Fruit fly (Drosophila melanogaster) whole organism, embryonic: Measurements from ENCODE around the gene mRpS7.

Experiments
- CG10431 ChIP-seq: fragments of 200-800 bp; sonication (Bioruptor generic); optimal IDR thresholded peaks from 3 replicates; lab custom pipeline; 2018; ENCODE audit warnings: missing biosample characterization, mild to moderate bottlenecking, missing genetic modification characterization
- CG10565 ChIP-seq: fragments of 200-800 bp; sonication (Bioruptor generic); optimal IDR thresholded peaks from 3 replicates; lab custom pipeline; 2016; ENCODE audit warnings: missing biosample characterization, mild to moderate bottlenecking, missing genetic modification characterization
- CG10959 ChIP-seq: fragments of 200-800 bp; sonication (Bioruptor generic); IDR thresholded peaks from 2 replicates; pipeline ENCODE4 v1.3.6; 2022; ENCODE audit warnings: missing biosample characterization, missing genetic modification characterization
- CG13894 ChIP-seq: fragments of 200-800 bp; sonication (Bioruptor generic); optimal IDR thresholded peaks from 3 replicates; lab custom pipeline; 2018; ENCODE audit warnings: missing biosample characterization, mild to moderate bottlenecking, missing genetic modification characterization, moderate library complexity
- CG14965 ChIP-seq: fragments of 200-800 bp; sonication (Bioruptor generic); optimal IDR thresholded peaks from 2 replicates; lab custom pipeline; 2016; ENCODE audit warnings: missing biosample characterization, missing genetic modification characterization, borderline replicate concordance
- CG1602 ChIP-seq: fragments of 200-800 bp; sonication (Bioruptor generic); optimal IDR thresholded peaks from 3 replicates; lab custom pipeline; 2016; ENCODE audit warnings: missing biosample characterization, missing genetic modification characterization
- CG17186 ChIP-seq: fragments of 200-800 bp; sonication (Bioruptor generic); optimal IDR thresholded peaks from 3 replicates; lab custom pipeline; 2017; ENCODE audit warnings: missing biosample characterization, missing genetic modification reagents, missing genetic modification characterization
- CG17912 ChIP-seq: fragments of 200-800 bp; sonication (Bioruptor generic); optimal IDR thresholded peaks from 2 replicates; lab custom pipeline; 2018; ENCODE audit warnings: missing biosample characterization, mild to moderate bottlenecking, missing genetic modification characterization
- CG18262 ChIP-seq: fragments of 200-800 bp; optimal IDR thresholded peaks from 3 replicates; lab custom pipeline; 2019; ENCODE audit warnings: missing biosample characterization, mild to moderate bottlenecking, missing genetic modification characterization, moderate library complexity
- CG2120 ChIP-seq: fragments of 200-800 bp; sonication (Bioruptor generic); optimal IDR thresholded peaks from 3 replicates; lab custom pipeline; 2016; ENCODE audit warnings: missing biosample characterization, missing genetic modification characterization
- CG31388 ChIP-seq: fragments of 200-800 bp; sonication (Bioruptor generic); optimal IDR thresholded peaks from 2 replicates; lab custom pipeline; 2016; ENCODE audit warnings: missing biosample characterization, missing genetic modification characterization
- CG33213 ChIP-seq: fragments of 200-800 bp; sonication (Bioruptor generic); optimal IDR thresholded peaks from 3 replicates; lab custom pipeline; 2016; ENCODE audit warnings: missing biosample characterization, missing genetic modification characterization
- CG4707 ChIP-seq: fragments of 200-800 bp; sonication (Bioruptor generic); optimal IDR thresholded peaks from 2 replicates; lab custom pipeline; 2018; ENCODE audit warnings: missing biosample characterization, mild to moderate bottlenecking, missing genetic modification characterization, moderate library complexity
- CG4730 ChIP-seq: fragments of 200-800 bp; sonication (Bioruptor generic); IDR thresholded peaks from 2 replicates; pipeline ENCODE4 v1.3.6; 2022; ENCODE audit warnings: missing biosample characterization, missing genetic modification characterization
- CG5180 ChIP-seq: fragments of 200-800 bp; sonication (Bioruptor generic); optimal IDR thresholded peaks from 3 replicates; lab custom pipeline; 2017; ENCODE audit warnings: missing biosample characterization, missing genetic modification characterization, mild to moderate bottlenecking, moderate library complexity, missing genetic modification reagents
- CG5953 ChIP-seq: fragments of 200-800 bp; sonication (Bioruptor generic); IDR thresholded peaks from 2 replicates; pipeline ENCODE4 v1.3.6; 2022; ENCODE audit warnings: missing biosample characterization, missing genetic modification characterization
- CG6654 ChIP-seq: fragments of 200-800 bp; sonication (Bioruptor generic); optimal IDR thresholded peaks from 2 replicates; lab custom pipeline; 2017; ENCODE audit warnings: missing biosample characterization, mild to moderate bottlenecking, missing genetic modification characterization
- CG7928 ChIP-seq: fragments of 200-800 bp; sonication (Bioruptor generic); optimal IDR thresholded peaks from 2 replicates; lab custom pipeline; 2017; ENCODE audit warnings: missing biosample characterization, mild to moderate bottlenecking, missing genetic modification characterization
- D ChIP-seq, 2 experiments: fragments of 200-800 bp in 1 of 2; fragments of >200 bp in 1 of 2; sonication (Bioruptor generic) in 1 of 2; optimal IDR thresholded peaks; 2 replicates in 1 of 2; 3 replicates in 1 of 2; lab custom pipeline; 2017; ENCODE audit warnings: mild to moderate bottlenecking in 1 of 2, missing biosample characterization in 1 of 2, missing genetic modification characterization in 1 of 2, missing genetic modification reagents in 1 of 2
- Dip2 ChIP-seq: fragments of 200-800 bp; sonication (Bioruptor generic); IDR thresholded peaks from 2 replicates; pipeline ENCODE4 v1.3.6; 2022; ENCODE audit warnings: missing biosample characterization, missing genetic modification characterization
- E2f1 ChIP-seq: fragments of 200-800 bp; sonication (Bioruptor generic); IDR thresholded peaks from 2 replicates; pipeline ENCODE4 v1.3.6; 2022; ENCODE audit warnings: missing biosample characterization, missing genetic modification characterization
- ERR ChIP-seq: fragments of 200-800 bp; sonication (Bioruptor generic); optimal IDR thresholded peaks from 2 replicates; lab custom pipeline; 2016; ENCODE audit warnings: missing biosample characterization, missing genetic modification characterization
- HLH4C ChIP-seq: fragments of 200-800 bp; sonication (Bioruptor generic); IDR thresholded peaks from 3 replicates; pipeline ENCODE4 v1.3.6; 2022; ENCODE audit warnings: missing biosample characterization, missing genetic modification characterization; ENCODE audit not compliant: partially characterized antibody
- HLH54F ChIP-seq: fragments of 200-800 bp; sonication (Bioruptor generic); optimal IDR thresholded peaks from 3 replicates; lab custom pipeline; 2016; ENCODE audit warnings: missing biosample characterization, missing genetic modification characterization
- Hr51 ChIP-seq, 2 experiments: fragments of 200-800 bp; sonication (Bioruptor generic); optimal IDR thresholded peaks; 2 replicates in 1 of 2; 3 replicates in 1 of 2; lab custom pipeline; 2016 to 2018; ENCODE audit warnings: missing biosample characterization in 2 of 2, missing genetic modification characterization in 2 of 2, mild to moderate bottlenecking in 1 of 2, moderate library complexity in 1 of 2
- Hsf ChIP-seq: fragments of 200-800 bp; sonication (Bioruptor generic); optimal IDR thresholded peaks from 3 replicates; lab custom pipeline; 2016; ENCODE audit warnings: missing biosample characterization, missing genetic modification characterization
- Lhr ChIP-seq: fragments of 200-800 bp; sonication (Bioruptor generic); optimal IDR thresholded peaks from 3 replicates; lab custom pipeline; 2017; ENCODE audit warnings: mild to moderate bottlenecking, missing biosample characterization, missing genetic modification reagents, missing genetic modification characterization
- Optix ChIP-seq: fragments of 200-800 bp; sonication (Bioruptor generic); IDR thresholded peaks from 3 replicates; pipeline ENCODE4 v1.3.6; 2022; ENCODE audit warnings: missing biosample characterization, missing genetic modification characterization
- Taf1 ChIP-seq: fragments of 200-800 bp; sonication (Bioruptor generic); IDR thresholded peaks from 2 replicates; pipeline ENCODE4 v1.3.6; 2022; ENCODE audit warnings: missing biosample characterization, missing genetic modification characterization
- aop ChIP-seq: fragments of 200-800 bp; sonication (Bioruptor generic); IDR thresholded peaks from 2 replicates; pipeline ENCODE4 v1.3.6; 2022; ENCODE audit warnings: missing biosample characterization, missing genetic modification characterization
- bbx ChIP-seq: fragments of 200-800 bp; sonication (Bioruptor generic); IDR thresholded peaks from 2 replicates; pipeline ENCODE4 v1.3.6; 2022; ENCODE audit warnings: missing biosample characterization, missing genetic modification characterization; ENCODE audit not compliant: partially characterized antibody
- bigmax ChIP-seq: fragments of 200-800 bp; sonication (Bioruptor generic); optimal IDR thresholded peaks from 2 replicates; lab custom pipeline; 2018; ENCODE audit warnings: missing biosample characterization, mild to moderate bottlenecking, missing genetic modification characterization
- btn ChIP-seq: fragments of 200-800 bp; sonication (Bioruptor generic); optimal IDR thresholded peaks from 2 replicates; lab custom pipeline; 2016; ENCODE audit warnings: missing biosample characterization, missing genetic modification characterization
- cas ChIP-seq: fragments of 200-800 bp; sonication (Bioruptor generic); IDR thresholded peaks from 2 replicates; pipeline ENCODE4 v1.3.6; 2022; ENCODE audit warnings: missing biosample characterization, missing genetic modification characterization
- corto ChIP-seq: fragments of 200-800 bp; sonication (Bioruptor generic); optimal IDR thresholded peaks from 2 replicates; lab custom pipeline; 2016; ENCODE audit warnings: missing biosample characterization, mild to moderate bottlenecking, missing genetic modification characterization, moderate library complexity
- crp ChIP-seq, 2 experiments: fragments of 200-800 bp; sonication (Bioruptor generic); optimal IDR thresholded peaks; 2 replicates in 1 of 2; 3 replicates in 1 of 2; lab custom pipeline; 2017; ENCODE audit warnings: missing biosample characterization in 2 of 2, missing genetic modification characterization in 2 of 2, mild to moderate bottlenecking in 1 of 2, moderate library complexity in 1 of 2
- en ChIP-seq: fragments of 200-800 bp; sonication (Bioruptor generic); optimal IDR thresholded peaks from 2 replicates; lab custom pipeline; 2016; ENCODE audit warnings: missing biosample characterization, missing genetic modification characterization
- eyg ChIP-seq: fragments of 200-800 bp; sonication (Bioruptor generic); optimal IDR thresholded peaks from 3 replicates; lab custom pipeline; 2016; ENCODE audit warnings: missing biosample characterization, missing genetic modification characterization
- gce ChIP-seq: fragments of 200-800 bp; sonication (Bioruptor generic); IDR thresholded peaks from 3 replicates; pipeline ENCODE4 v1.3.6; 2022; ENCODE audit warnings: missing biosample characterization, missing genetic modification characterization
- gsb-n ChIP-seq: fragments of 200-800 bp; sonication (Bioruptor generic); optimal IDR thresholded peaks from 3 replicates; lab custom pipeline; 2018; ENCODE audit warnings: missing biosample characterization, mild to moderate bottlenecking, missing genetic modification characterization
- jing ChIP-seq: fragments of 200-800 bp; sonication (Bioruptor generic); optimal IDR thresholded peaks from 2 replicates; lab custom pipeline; 2018; ENCODE audit warnings: missing biosample characterization, mild to moderate bottlenecking, missing genetic modification characterization
- seq ChIP-seq: fragments of 200-800 bp; sonication (Bioruptor generic); IDR thresholded peaks from 2 replicates; pipeline ENCODE4 v1.3.6; 2022; ENCODE audit warnings: missing biosample characterization, missing genetic modification characterization
- shn ChIP-seq: fragments of 200-800 bp; sonication (Bioruptor generic); optimal IDR thresholded peaks from 3 replicates; lab custom pipeline; 2016; ENCODE audit warnings: missing biosample characterization, missing genetic modification characterization
- sob ChIP-seq: fragments of 200-800 bp; sonication (Bioruptor generic); IDR thresholded peaks from 2 replicates; pipeline ENCODE4 v1.3.6; 2022; ENCODE audit warnings: missing biosample characterization, missing genetic modification characterization
- tin ChIP-seq: fragments of 200-800 bp; sonication (Bioruptor generic); optimal IDR thresholded peaks from 3 replicates; lab custom pipeline; 2016; ENCODE audit warnings: missing biosample characterization, missing genetic modification characterization
- vvl ChIP-seq: fragments of 200-800 bp; sonication (Bioruptor generic); IDR thresholded peaks from 2 replicates; pipeline ENCODE4 v1.3.6; 2022; ENCODE audit warnings: missing biosample characterization, missing genetic modification characterization
- zf30C ChIP-seq: fragments of 200-800 bp; sonication (Bioruptor generic); optimal IDR thresholded peaks from 3 replicates; lab custom pipeline; 2018; ENCODE audit warnings: missing biosample characterization, mild to moderate bottlenecking, missing genetic modification characterization
- zfh2 ChIP-seq: fragments of 200-800 bp; sonication (Bioruptor generic); optimal IDR thresholded peaks from 2 replicates; lab custom pipeline; 2016; ENCODE audit warnings: missing biosample characterization, missing genetic modification characterization

The mRpS7 gene

dm6 chr2L:10413251-10414127 is 27.0 kb downstream of the mRpS7 start, which contains the start of the genes CG5355 and Klp31E (continued):
- TF ChIP-seq Lhr (GFP tag; lab: Kevin White, UChicago) (peak; percentile 19), gce (peak; percentile 32; the same call in 1 of the 3 replicates), HLH54F (GFP tag; lab: Kevin White, UChicago) (peak; percentile 49), CG7928 (GFP tag; lab: Kevin White, UChicago) (no peak), CG33213 (GFP tag; lab: Kevin White, UChicago) (peak; percentile 52), D (optimal IDR thresholded peaks at IDR 0.05; lab: Kevin White, UChicago) (no peak), D (GFP tag; optimal IDR thresholded peaks at IDR 0.05; lab: Kevin White, UChicago) (peak; percentile 66), CG5953 (no peak), shn (peak; percentile 20), CG13894 (no peak), CG17912 (no peak), en (GFP tag; lab: Kevin White, UChicago) (peak; percentile 32), CG4730 (GFP tag; lab: Robert Waterston, UW) (no peak), tin (GFP tag; lab: Kevin White, UChicago) (peak; percentile 57), Dip2 (no peak), CG18262 (tag; lab: Kevin White, UChicago) (peak; percentile 86), CG14965 (GFP tag; lab: Kevin White, UChicago) (no peak), CG10431 (peak; percentile 46), gsb-n (tag; lab: Kevin White, UChicago) (no peak), CG31388 (GFP tag; lab: Kevin White, UChicago) (peak; percentile 28), bigmax (no peak), CG10959 (no peak), CG2120 (peak; percentile 72), CG1602 (peak; percentile 68), E2f1 (GFP tag; lab: Robert Waterston, UW) (no peak), bbx (GFP tag; lab: Robert Waterston, UW) (peak; percentile 76), zfh2 (peak; percentile 56), btn (GFP tag; lab: Kevin White, UChicago) (no peak), eyg (no peak), Taf1 (GFP tag; lab: Robert Waterston, UW) (no peak), vvl (peak; percentile 62), seq (GFP tag; lab: Robert Waterston, UW) (0 out of 2 replicates have a peak, but pooled peaks have one; percentile 8), CG17186 (GFP tag; lab: Kevin White, UChicago) (no peak), Hr51 (GFP tag; optimal IDR thresholded peaks at IDR 0.05; lab: Kevin White, UChicago) (peak in 1 of 2 experiments; percentile 40), Hsf (GFP tag; lab: Kevin White, UChicago) (peak; percentile 65), CG6654 (GFP tag; lab: Kevin White, UChicago) (peak; percentile 42), corto (GFP tag; lab: Kevin White, UChicago) (no peak), jing (no peak), cas (GFP tag; lab: Robert Waterston, UW) (no peak), ERR (GFP tag; lab: Kevin White, UChicago) (no peak), HLH4C (GFP tag; lab: Robert Waterston, UW) (peak; percentile 65), sob (GFP tag; lab: Robert Waterston, UW) (peak; percentile 64), CG4707 (no peak), crp (GFP tag; optimal IDR thresholded peaks at IDR 0.05; lab: Kevin White, UChicago) (peak; percentile 30 to 84), aop (0 out of 2 replicates have a peak, but pooled peaks have one; percentile 11), Optix (GFP tag; lab: Robert Waterston, UW) (no peak), zf30C (GFP tag; lab: Kevin White, UChicago) (no peak), CG10565 (GFP tag; lab: Kevin White, UChicago) (no peak), CG5180 (GFP tag; lab: Kevin White, UChicago) (no peak)
